Fruit fly (Drosophila melanogaster): ENCODE results near the gene CG32112.

CG32112 gene

DNA sequence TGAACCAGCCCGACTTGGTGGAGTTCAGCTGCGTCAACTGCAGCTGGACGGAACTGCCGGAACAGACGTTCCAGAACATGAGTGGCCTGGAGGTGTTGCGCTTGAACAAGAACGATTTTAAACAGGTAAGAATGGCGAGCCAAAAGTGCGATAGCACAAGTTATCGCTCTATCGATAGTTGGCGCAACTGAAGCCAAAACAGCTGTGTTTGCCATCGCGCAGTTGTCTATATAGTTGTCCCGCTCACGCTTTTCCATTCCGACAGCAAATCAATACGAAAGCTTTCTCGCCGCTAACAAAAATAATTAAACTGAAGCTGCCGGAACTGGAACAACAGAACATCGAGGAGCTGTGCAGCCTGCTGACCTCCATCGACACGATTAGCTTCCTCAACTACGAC lies 53.0 kb downstream of the CG32112 start (continued):
- TF ChIP-seq zen2 (GFP tag; IDR thresholded peaks at IDR 0.05; ENCODE audit: partially characterized antibody) (no peak; the same call in 2 of the 3 replicates), exex (tag; optimal IDR thresholded peaks at IDR 0.05) (peak; percentile 11), Elba2 (GFP tag; optimal IDR thresholded peaks at IDR 0.05) (no peak), Max (GFP tag; optimal IDR thresholded peaks at IDR 0.05) (no peak), pum (GFP tag; optimal IDR thresholded peaks at IDR 0.05) (no peak), gsb-n (tag; optimal IDR thresholded peaks at IDR 0.05) (no peak), Tbp (GFP tag; optimal IDR thresholded peaks at IDR 0.05) (no peak), sqz (GFP tag; optimal IDR thresholded peaks at IDR 0.05) (no peak), inv (GFP tag; IDR thresholded peaks at IDR 0.05; ENCODE audit: partially characterized antibody) (peak; percentile 60), knrl (GFP tag; IDR thresholded peaks at IDR 0.05; ENCODE audit: partially characterized antibody) (peak; percentile 77), YL-1 (GFP tag; optimal IDR thresholded peaks at IDR 0.05) (peak; percentile 55), CG6765 (GFP tag; optimal IDR thresholded peaks at IDR 0.05) (no peak), CG11085 (GFP tag; IDR thresholded peaks at IDR 0.05) (no peak), dysf (GFP tag; IDR thresholded peaks at IDR 0.05) (no peak), tna (GFP tag; IDR thresholded peaks at IDR 0.05; ENCODE audit: partially characterized antibody) (peak; percentile 81), CG10267 (tag; optimal IDR thresholded peaks at IDR 0.05) (no peak), wor (GFP tag; IDR thresholded peaks at IDR 0.05) (no peak), CG8089 (GFP tag; optimal IDR thresholded peaks at IDR 0.05) (no peak), CG3065 (GFP tag; optimal IDR thresholded peaks at IDR 0.05) (no peak), CG13287 (GFP tag; IDR thresholded peaks at IDR 0.05; ENCODE audit: partially characterized antibody) (peak; percentile 94), Hr51 (GFP tag; optimal IDR thresholded peaks at IDR 0.05) (no peak), HmgZ (tag; optimal IDR thresholded peaks at IDR 0.05) (peak; percentile 72), CG6683 (GFP tag; optimal IDR thresholded peaks at IDR 0.05) (no peak), chinmo (GFP tag; IDR thresholded peaks at IDR 0.05; ENCODE audit: partially characterized antibody) (peak; percentile 95), mld (GFP tag; IDR thresholded peaks at IDR 0.05; ENCODE audit: partially characterized antibody) (peak; percentile 85; the same call in 2 of the 3 replicates), row (GFP tag; IDR thresholded peaks at IDR 0.05) (no peak; the same call in 2 of the 3 replicates), CG10543 (GFP tag; optimal IDR thresholded peaks at IDR 0.05) (no peak), CG2116 (GFP tag; optimal IDR thresholded peaks at IDR 0.05) (peak; percentile 29), yki (optimal IDR thresholded peaks at IDR 0.05) (no peak), CG17186 (GFP tag; optimal IDR thresholded peaks at IDR 0.05) (peak; percentile 86), sug (tag; optimal IDR thresholded peaks at IDR 0.05) (peak; percentile 24), CG7271 (tag; optimal IDR thresholded peaks at IDR 0.05) (no peak), ash1 (GFP tag; optimal IDR thresholded peaks at IDR 0.05) (no peak), E2f2 (GFP tag; IDR thresholded peaks at IDR 0.05) (peak; percentile 96), CG31388 (GFP tag; optimal IDR thresholded peaks at IDR 0.05) (no peak), CG31224 (GFP tag; IDR thresholded peaks at IDR 0.05) (no peak), CG4820 (GFP tag; optimal IDR thresholded peaks at IDR 0.05) (no peak), CG6854 (GFP tag; optimal IDR thresholded peaks at IDR 0.05) (no peak), CG12391 (tag; optimal IDR thresholded peaks at IDR 0.05) (no peak), Oli (tag; optimal IDR thresholded peaks at IDR 0.05) (no peak), CG17612 (GFP tag; IDR thresholded peaks at IDR 0.05) (no peak), MBD-R2 (GFP tag; IDR thresholded peaks at IDR 0.05) (peak; percentile 71), CG32532 (GFP tag; IDR thresholded peaks at IDR 0.05) (no peak), Dfd (GFP tag; optimal IDR thresholded peaks at IDR 0.05) (no peak), Hr3 (GFP tag; optimal IDR thresholded peaks at IDR 0.05) (no peak), dmrt11E (tag; optimal IDR thresholded peaks at IDR 0.05) (no peak), Dek (tag; optimal IDR thresholded peaks at IDR 0.05) (no peak), bbx (GFP tag; IDR thresholded peaks at IDR 0.05; ENCODE audit: partially characterized antibody) (peak; percentile 88), ci (GFP tag; IDR thresholded peaks at IDR 0.05) (0 out of 3 replicates have a peak, but pooled peaks have one; percentile 23), danr (GFP tag; IDR thresholded peaks at IDR 0.05) (no peak), CG7372 (GFP tag; IDR thresholded peaks at IDR 0.05) (0 out of 2 replicates have a peak, but pooled peaks have one; percentile 19)
